Fruit fly (Drosophila melanogaster): ENCODE data around the gene CG13994.

The CG13994 gene

DNA sequence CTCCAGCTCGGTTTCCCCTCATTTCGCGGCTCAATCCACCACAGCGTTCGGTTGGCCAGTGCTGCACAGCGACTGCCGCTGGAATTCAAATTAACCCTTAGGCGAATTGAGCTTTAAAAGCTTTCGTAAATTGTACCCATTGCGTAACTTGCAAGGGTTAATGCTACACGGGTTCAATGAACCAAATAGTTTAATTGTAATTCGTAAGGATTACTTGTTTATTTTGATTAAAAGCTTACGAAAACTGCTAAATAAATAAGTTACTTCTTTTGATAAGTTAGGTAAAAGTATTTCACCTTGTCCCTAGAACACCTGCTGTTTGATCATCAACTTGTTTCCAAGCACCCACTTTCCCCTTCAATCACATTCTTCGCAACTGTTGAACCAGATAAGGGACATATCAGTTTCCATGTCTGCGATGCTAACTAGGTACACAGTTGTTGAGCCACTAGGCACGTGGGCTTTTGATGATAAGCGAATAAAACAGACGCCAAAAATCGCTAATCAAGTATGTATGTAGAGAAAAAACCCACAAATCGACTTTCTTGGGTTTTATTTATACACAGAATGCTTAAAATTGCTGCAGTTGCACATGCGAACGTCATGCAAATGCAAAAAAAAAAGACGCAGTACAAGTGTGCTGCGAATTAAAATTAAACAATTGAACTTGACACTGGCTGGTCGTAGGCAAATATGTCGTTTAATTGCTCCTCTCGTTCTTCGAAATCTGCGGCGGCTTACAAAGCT lies 16.6 kb upstream of the CG13994 start, which contains the start of gene Pfas (continued):
- TF ChIP-seq CG15269 (tag; optimal IDR thresholded peaks at IDR 0.05): peak; percentile 44
- TF ChIP-seq Hmr (GFP tag; optimal IDR thresholded peaks at IDR 0.05): peak; percentile 80
- TF ChIP-seq CG2678 (tag; optimal IDR thresholded peaks at IDR 0.05): peak; percentile 80
- no peak for TF ChIP-seq so (GFP tag; IDR thresholded peaks at IDR 0.05)
- peak; percentile 75 for TF ChIP-seq Meics (GFP tag; optimal IDR thresholded peaks at IDR 0.05)
- peak; percentile 47; the same call in 1 of the 2 replicates for TF ChIP-seq vvl (GFP tag; IDR thresholded peaks at IDR 0.05)
- no peak; the same call in 2 of the 3 replicates for TF ChIP-seq tgo (GFP tag; IDR thresholded peaks at IDR 0.05)
- no peak for TF ChIP-seq CG30020 (tag; optimal IDR thresholded peaks at IDR 0.05)
- TF ChIP-seq CG6689 (GFP tag; IDR thresholded peaks at IDR 0.05): no peak
- peak; percentile 36 for TF ChIP-seq CG12942 (GFP tag; optimal IDR thresholded peaks at IDR 0.05)
- no peak for TF ChIP-seq CG34422 (GFP tag; IDR thresholded peaks at IDR 0.05)
- no peak for TF ChIP-seq cato (GFP tag; optimal IDR thresholded peaks at IDR 0.05; ENCODE audit: borderline replicate concordance)
- TF ChIP-seq B-H2 (GFP tag; optimal IDR thresholded peaks at IDR 0.05): peak; percentile 83
- peak; percentile 73 for TF ChIP-seq Dek (tag; optimal IDR thresholded peaks at IDR 0.05)
- peak; percentile 87 for TF ChIP-seq HmgZ (tag; optimal IDR thresholded peaks at IDR 0.05)
- TF ChIP-seq grn (GFP tag; optimal IDR thresholded peaks at IDR 0.05): no peak
- TF ChIP-seq CG31365 (tag; optimal IDR thresholded peaks at IDR 0.05): peak; percentile 55
- TF ChIP-seq pum (GFP tag; optimal IDR thresholded peaks at IDR 0.05): no peak
- peak; percentile 42 for TF ChIP-seq az2 (GFP tag; optimal IDR thresholded peaks at IDR 0.05)
- peak; percentile 46 for TF ChIP-seq CG6765 (GFP tag; optimal IDR thresholded peaks at IDR 0.05)
- peak; percentile 36 for TF ChIP-seq CG8924 (tag; optimal IDR thresholded peaks at IDR 0.05)
- TF ChIP-seq chif (GFP tag; optimal IDR thresholded peaks at IDR 0.05): peak in 1 of 2 experiments; percentile 7
- peak; percentile 23 for TF ChIP-seq Hand (GFP tag; optimal IDR thresholded peaks at IDR 0.05)
- TF ChIP-seq sens (GFP tag): peak; percentile 87
- TF ChIP-seq CG17385 (GFP tag; optimal IDR thresholded peaks at IDR 0.05): peak; percentile 26
- TF ChIP-seq kay (GFP tag; optimal IDR thresholded peaks at IDR 0.05): peak; percentile 45
- peak; percentile 54; the same call in 1 of the 2 replicates for TF ChIP-seq NFAT (GFP tag; IDR thresholded peaks at IDR 0.05)
- 0 out of 2 replicates have a peak, but pooled peaks have one; percentile 22 for TF ChIP-seq bbx (GFP tag; IDR thresholded peaks at IDR 0.05; ENCODE audit: partially characterized antibody)
- no peak for TF ChIP-seq sqz (GFP tag; optimal IDR thresholded peaks at IDR 0.05)
- TF ChIP-seq cwo (GFP tag; optimal IDR thresholded peaks at IDR 0.05): peak; percentile 81
- TF ChIP-seq tx (GFP tag; optimal IDR thresholded peaks at IDR 0.05): peak; percentile 47
- peak; percentile 22 for TF ChIP-seq nerfin-1 (tag; optimal IDR thresholded peaks at IDR 0.05)
- TF ChIP-seq dmrt11E (tag; optimal IDR thresholded peaks at IDR 0.05): no peak
- peak; percentile 41 for TF ChIP-seq ems (GFP tag; optimal IDR thresholded peaks at IDR 0.05)
- TF ChIP-seq Kr (GFP tag; optimal IDR thresholded peaks at IDR 0.05): no peak
- TF ChIP-seq amos (GFP tag; IDR thresholded peaks at IDR 0.05; ENCODE audit: partially characterized antibody): peak; percentile 39; the same call in 1 of the 2 replicates
- TF ChIP-seq CG2889 (GFP tag; IDR thresholded peaks at IDR 0.05): no peak
- TF ChIP-seq CG12155 (GFP tag; optimal IDR thresholded peaks at IDR 0.05): peak; percentile 52
- peak; percentile 21 for TF ChIP-seq phol (tag; optimal IDR thresholded peaks at IDR 0.05)
- no peak for TF ChIP-seq usp (GFP tag; optimal IDR thresholded peaks at IDR 0.05)
- TF ChIP-seq CG14050 (GFP tag; IDR thresholded peaks at IDR 0.05): no peak
- peak; percentile 65 for TF ChIP-seq slbo (GFP tag; IDR thresholded peaks at IDR 0.05)
- peak in 1 of 2 experiments; percentile 11 for TF ChIP-seq Hr51 (GFP tag; optimal IDR thresholded peaks at IDR 0.05)
- no peak for TF ChIP-seq CG8089 (GFP tag; optimal IDR thresholded peaks at IDR 0.05)
- TF ChIP-seq lmd (GFP tag; IDR thresholded peaks at IDR 0.05): no peak
- no peak for TF ChIP-seq HLHmδ (GFP tag; optimal IDR thresholded peaks at IDR 0.05)
- no peak for TF ChIP-seq salm (tag; optimal IDR thresholded peaks at IDR 0.05)
- no peak for TF ChIP-seq corto (GFP tag; optimal IDR thresholded peaks at IDR 0.05)
- peak; percentile 58 for TF ChIP-seq CG13894 (tag; optimal IDR thresholded peaks at IDR 0.05)

Data from whole organism, embryonic.